Worm (Caenorhabditis elegans): Measurements from ENCODE around the gene athp-3.
"Not testable (repeated sequence)": the region's sequence is repeated elsewhere in the genome, so short reads cannot be mapped to it uniquely, and the experiment has no call there.

ce11 chrIV:17076000-17076399 lies 27.8 kb upstream of the athp-3 start:
- not testable (repeated sequence) for TF ChIP-seq Y53F4B.3 (GFP tag; IDR thresholded peaks at IDR 0.05); lin-35 (GFP tag; optimal IDR thresholded peaks at IDR 0.05); F37B4.10 (GFP tag; IDR thresholded peaks at IDR 0.05); B0336.3 (GFP tag; IDR thresholded peaks at IDR 0.05); F57C9.4 (tag; optimal IDR thresholded peaks at IDR 0.05); aptf-2 (GFP tag; conservative IDR thresholded peaks at IDR 0.05)
